Worm (Caenorhabditis elegans) whole organism, L4 larva: ENCODE results near the gene F54E2.9.

Source experiments
- F26F4.8 ChIP-seq: fragments of 200-800 bp; sonication (Bioruptor generic); conservative IDR thresholded peaks from 2 replicates; pipeline ENCODE4 v1.3.6; 2022; ENCODE audit warnings: missing genetic modification characterization, missing compliant biosample characterization
- F37D6.2 ChIP-seq: sonication (generic microtip); optimal IDR thresholded peaks from 2 replicates; lab custom pipeline; 2016; ENCODE audit warnings: mild to moderate bottlenecking, missing genetic modification characterization, missing compliant biosample characterization
- F44E2.7 ChIP-seq: fragments of 200-800 bp; sonication (Bioruptor generic); IDR thresholded peaks from 2 replicates; pipeline ENCODE4 v2.1.2; 2022; ENCODE audit warnings: missing genetic modification characterization, missing compliant biosample characterization
- Y75B8A.6 ChIP-seq: fragments of 200-800 bp; sonication (Bioruptor generic); IDR thresholded peaks from 2 replicates; pipeline ENCODE4 v1.3.6; 2022; ENCODE audit warnings: missing genetic modification reagents, missing genetic modification characterization, missing compliant biosample characterization
- aha-1 ChIP-seq: fragments of 150-350 bp; peaks from one replicate; lab custom pipeline; 2014; ENCODE audit warnings: missing biosample characterization, missing genetic modification characterization
- aly-2 ChIP-seq: sonication (generic microtip); optimal IDR thresholded peaks from 2 replicates; lab custom pipeline; 2018; ENCODE audit warnings: missing biosample characterization, missing genetic modification characterization
- attf-4 ChIP-seq: sonication (generic microtip); optimal IDR thresholded peaks from 3 replicates; lab custom pipeline; 2017; ENCODE audit warnings: missing biosample characterization, missing genetic modification characterization
- ceh-28 ChIP-seq: fragments of 150-350 bp; optimal IDR thresholded peaks from 2 replicates; lab custom pipeline; 2014; ENCODE audit warnings: missing biosample characterization, missing genetic modification reagents, missing genetic modification characterization
- ceh-44 ChIP-seq: fragments of 200-800 bp; sonication (Bioruptor generic); IDR thresholded peaks from 2 replicates; pipeline ENCODE4 v1.3.6; 2022; ENCODE audit warnings: missing genetic modification reagents, missing genetic modification characterization, missing compliant biosample characterization
- ceh-62 ChIP-seq: sonication (generic microtip); optimal IDR thresholded peaks from 2 replicates; lab custom pipeline; 2017; ENCODE audit warnings: missing biosample characterization, missing genetic modification characterization
- ceh-82 ChIP-seq: sonication (generic microtip); optimal IDR thresholded peaks from 2 replicates; lab custom pipeline; 2017; ENCODE audit warnings: missing biosample characterization, missing genetic modification characterization
- daf-12 ChIP-seq: fragments of 150-350 bp; optimal IDR thresholded peaks from 2 replicates; lab custom pipeline; 2014; ENCODE audit warnings: missing biosample characterization, missing genetic modification reagents, missing genetic modification characterization
- daf-16 ChIP-seq, 3 experiments: sonication (generic microtip); optimal IDR thresholded peaks; 2 replicates each; lab custom pipeline; 2016 to 2017; ENCODE audit warnings: missing genetic modification characterization in 3 of 3, missing genetic modification reagents in 3 of 3, mild to moderate bottlenecking in 2 of 3, missing compliant biosample characterization in 2 of 3, missing biosample characterization in 1 of 3, moderate library complexity in 1 of 3
- daf-19 ChIP-seq: fragments of 200-800 bp; sonication (Bioruptor generic); conservative IDR thresholded peaks from 2 replicates; pipeline ENCODE4 v1.3.6; 2022; ENCODE audit warnings: missing genetic modification characterization, missing compliant biosample characterization
- dmd-8 ChIP-seq: fragments of 200-800 bp; sonication (Bioruptor generic); IDR thresholded peaks from 2 replicates; pipeline ENCODE4 v1.3.6; 2022; ENCODE audit warnings: missing genetic modification characterization, missing compliant biosample characterization
- dmd-9 ChIP-seq: fragments of 200-800 bp; sonication (Bioruptor generic); IDR thresholded peaks from 2 replicates; pipeline ENCODE4 v1.3.6; 2022; ENCODE audit warnings: missing genetic modification reagents, missing genetic modification characterization, missing compliant biosample characterization
- egl-27 ChIP-seq: sonication (generic microtip); optimal IDR thresholded peaks from 3 replicates; lab custom pipeline; 2017; ENCODE audit warnings: missing biosample characterization, missing genetic modification reagents, missing genetic modification characterization
- fkh-10 ChIP-seq: fragments of 150-350 bp; optimal IDR thresholded peaks from 2 replicates; lab custom pipeline; 2014; ENCODE audit warnings: missing biosample characterization, missing genetic modification reagents, missing genetic modification characterization
- lim-7 ChIP-seq: fragments of 200-800 bp; sonication (Bioruptor generic); IDR thresholded peaks from 2 replicates; pipeline ENCODE4 v1.3.6; 2022; ENCODE audit warnings: missing genetic modification characterization, missing compliant biosample characterization
- lin-13 ChIP-seq: fragments of 150-350 bp; optimal IDR thresholded peaks from 2 replicates; lab custom pipeline; 2014; ENCODE audit warnings: missing biosample characterization, missing genetic modification reagents, missing genetic modification characterization
- mep-1 ChIP-seq: fragments of 150-350 bp; sonication (generic microtip); optimal IDR thresholded peaks from 3 replicates; lab custom pipeline; 2014; ENCODE audit warnings: missing biosample characterization, missing genetic modification characterization
- mes-2 ChIP-seq: sonication (generic microtip); optimal IDR thresholded peaks from 2 replicates; lab custom pipeline; 2016; ENCODE audit warnings: missing genotype, mild to moderate bottlenecking, missing genetic modification characterization, missing compliant biosample characterization; ENCODE audit not compliant: poor library complexity, severe bottlenecking
- nhr-10 ChIP-seq: fragments of 150-350 bp; optimal IDR thresholded peaks from 2 replicates; lab custom pipeline; 2014; ENCODE audit warnings: missing biosample characterization, missing genetic modification characterization
- nhr-41 ChIP-seq: fragments of 200-800 bp; sonication (Bioruptor generic); IDR thresholded peaks from 2 replicates; pipeline ENCODE4 v1.3.6; 2022; ENCODE audit warnings: missing genetic modification reagents, missing genetic modification characterization, missing compliant biosample characterization
- nhr-6 ChIP-seq: fragments of 150-350 bp; optimal IDR thresholded peaks from 2 replicates; lab custom pipeline; 2014; ENCODE audit warnings: missing biosample characterization, missing genetic modification characterization
- nhr-77 ChIP-seq: fragments of 150-350 bp; optimal IDR thresholded peaks from 2 replicates; lab custom pipeline; 2014; ENCODE audit warnings: missing biosample characterization, missing genetic modification characterization
- pha-4 ChIP-seq, 2 experiments: fragments of 150-350 bp in 1 of 2; fragments of 200-800 bp in 1 of 2; sonication (Bioruptor generic) in 1 of 2; IDR thresholded peaks in 1 of 2; optimal IDR thresholded peaks in 1 of 2; 2 replicates each; pipeline versions ENCODE4 v1.3.6 to Lab custom; 2014 to 2022; ENCODE audit warnings: missing genetic modification characterization in 2 of 2, missing genetic modification reagents in 2 of 2, missing biosample characterization in 1 of 2, missing compliant biosample characterization in 1 of 2
- pqm-1 ChIP-seq: sonication (generic microtip); optimal IDR thresholded peaks from 2 replicates; lab custom pipeline; 2017; ENCODE audit warnings: missing biosample characterization, missing genetic modification characterization
- saeg-2 ChIP-seq: fragments of 200-800 bp; sonication (Bioruptor generic); IDR thresholded peaks from 2 replicates; pipeline ENCODE4 v1.3.6; 2022; ENCODE audit warnings: missing genetic modification reagents, missing genetic modification characterization, missing compliant biosample characterization
- set-16 ChIP-seq: fragments of 200-800 bp; sonication (Bioruptor generic); IDR thresholded peaks from 2 replicates; pipeline ENCODE4 v1.3.6; 2022; ENCODE audit warnings: missing genetic modification reagents, missing genetic modification characterization, missing compliant biosample characterization
- snpc-4 ChIP-seq: fragments of 150-350 bp; optimal IDR thresholded peaks from 2 replicates; lab custom pipeline; 2014; ENCODE audit warnings: missing biosample characterization, missing genetic modification characterization
- spr-1 ChIP-seq: sonication (generic microtip); optimal IDR thresholded peaks from 2 replicates; lab custom pipeline; 2016; ENCODE audit warnings: mild to moderate bottlenecking, missing genetic modification characterization, missing compliant biosample characterization
- spr-3 ChIP-seq: fragments of 200-800 bp; sonication (Bioruptor generic); optimal IDR thresholded peaks from 2 replicates; lab custom pipeline; 2018; ENCODE audit warnings: mild to moderate bottlenecking, missing genetic modification characterization, missing compliant biosample characterization
- unc-39 ChIP-seq: sonication (generic microtip); optimal IDR thresholded peaks from 2 replicates; lab custom pipeline; 2017; ENCODE audit warnings: missing biosample characterization, missing genetic modification characterization
- vab-7 ChIP-seq: fragments of 200-800 bp; sonication (Bioruptor generic); IDR thresholded peaks from 2 replicates; pipeline ENCODE4 v1.3.6; 2022; ENCODE audit warnings: missing genetic modification reagents, missing genetic modification characterization, missing compliant biosample characterization
- zag-1 ChIP-seq: fragments of 150-350 bp; optimal IDR thresholded peaks from 2 replicates; lab custom pipeline; 2014; ENCODE audit warnings: missing biosample characterization, missing genetic modification characterization
- zip-2 ChIP-seq: fragments of 150-350 bp; optimal IDR thresholded peaks from 2 replicates; lab custom pipeline; 2014; ENCODE audit warnings: missing biosample characterization, missing genetic modification characterization

F54E2.9 gene

ce11 chrV:2774042-2774441, 39.7 kb downstream of the F54E2.9 start, which contains the start of gene srj-18:
Gene srj-18 (plus strand): TSS chrV:2774342.
- TF ChIP-seq pqm-1 = no peak
- TF ChIP-seq unc-39 (tag; lab: Kevin White, UChicago) = no peak
- TF ChIP-seq daf-12 = no peak
- no peak for TF ChIP-seq nhr-6 (tag; lab: Kevin White, UChicago)
- no peak for TF ChIP-seq saeg-2 (GFP tag; lab: Robert Waterston, UW)
- no peak for TF ChIP-seq aha-1 (tag; lab: Kevin White, UChicago)
- no peak for TF ChIP-seq daf-19 (GFP tag; lab: Robert Waterston, UW)
- no peak for TF ChIP-seq ceh-28 (tag; lab: Kevin White, UChicago)
- no peak for TF ChIP-seq aly-2 (tag; lab: Kevin White, UChicago)
- TF ChIP-seq dmd-9 (GFP tag; lab: Robert Waterston, UW) = no peak
- no peak for TF ChIP-seq zip-2 (tag; lab: Kevin White, UChicago)
- TF ChIP-seq zag-1 (tag; lab: Kevin White, UChicago) = no peak
- TF ChIP-seq mep-1 (tag; lab: Kevin White, UChicago) = no peak
- TF ChIP-seq daf-16 (GFP tag; optimal IDR thresholded peaks at IDR 0.05; lab: Kevin White, UChicago) = no peak
- TF ChIP-seq daf-16 (tag; optimal IDR thresholded peaks at IDR 0.05; lab: Kevin White, UChicago) = no peak
- TF ChIP-seq fkh-10 (GFP tag; lab: Kevin White, UChicago) = no peak
- no peak for TF ChIP-seq nhr-10 (tag; lab: Kevin White, UChicago)
- TF ChIP-seq lin-13 (GFP tag; lab: Kevin White, UChicago) = no peak
- no peak for TF ChIP-seq ceh-62
- no peak for TF ChIP-seq spr-1 (tag; lab: Kevin White, UChicago)

DNA sequence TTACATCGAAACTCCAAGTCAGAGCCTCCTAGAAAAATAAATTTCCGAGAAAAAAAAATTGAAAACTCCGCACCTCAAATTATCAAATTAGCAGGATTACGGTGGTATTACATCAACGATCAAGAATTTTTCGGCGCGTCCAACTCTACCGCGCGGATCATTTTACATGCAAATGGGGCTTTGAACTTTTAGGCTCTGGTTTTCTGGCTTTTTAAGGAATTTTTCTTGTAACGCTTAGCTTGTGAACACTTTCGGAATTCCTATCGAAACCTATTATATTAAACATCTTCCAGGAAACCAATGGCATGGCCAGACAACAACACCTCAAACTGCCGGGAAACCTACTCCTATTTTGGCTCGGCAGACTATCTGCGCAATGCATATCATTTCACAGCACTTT, 42.2 kb downstream of the F54E2.9 start, which contains the start of gene srh-56:
Gene srh-56, plus strand, starts transcription at position 301 of the 400 bp plus-strand sequence.
- no peak for TF ChIP-seq pha-4 (GFP tag; IDR thresholded peaks at IDR 0.05; lab: Robert Waterston, UW)
- no peak for TF ChIP-seq pha-4 (tag; optimal IDR thresholded peaks at IDR 0.05; lab: Kevin White, UChicago)
- TF ChIP-seq ceh-44 (GFP tag; lab: Robert Waterston, UW) = no peak
- TF ChIP-seq set-16 (GFP tag; lab: Robert Waterston, UW) = no peak
- no peak for TF ChIP-seq egl-27 (tag; lab: Kevin White, UChicago)
- TF ChIP-seq snpc-4 (tag; lab: Kevin White, UChicago) = no peak

ce11 chrV:2769754-2770153, 44.0 kb downstream of the F54E2.9 start, which contains the start of gene dhs-15:
Gene dhs-15 (minus strand): TSS chrV:2769854.
- TF ChIP-seq egl-27 (tag; lab: Kevin White, UChicago) = no peak
- no peak for TF ChIP-seq F37D6.2 (tag; lab: Kevin White, UChicago)
- no peak for TF ChIP-seq ceh-82 (tag; lab: Kevin White, UChicago)
- no peak for TF ChIP-seq nhr-41 (GFP tag; lab: Robert Waterston, UW)
- TF ChIP-seq attf-4 (tag; lab: Kevin White, UChicago) = no peak
- no peak for TF ChIP-seq vab-7
- TF ChIP-seq F44E2.7 = no peak
- no peak for TF ChIP-seq lim-7 (GFP tag; lab: Robert Waterston, UW)
- no peak for TF ChIP-seq dmd-8 (GFP tag; lab: Robert Waterston, UW)
- no peak for TF ChIP-seq unc-39 (tag; lab: Kevin White, UChicago)
- TF ChIP-seq Y75B8A.6 (GFP tag; lab: Robert Waterston, UW) = no peak
- TF ChIP-seq aha-1 (tag; lab: Kevin White, UChicago) = no peak
- no peak for TF ChIP-seq F26F4.8 (GFP tag; lab: Robert Waterston, UW)
- no peak for TF ChIP-seq mes-2
- no peak for TF ChIP-seq spr-3 (GFP tag; lab: Kevin White, UChicago)
- TF ChIP-seq nhr-77 (tag; lab: Kevin White, UChicago) = no peak
- no peak for TF ChIP-seq nhr-10 (tag; lab: Kevin White, UChicago)
- no peak for TF ChIP-seq pqm-1
- no peak for TF ChIP-seq daf-19 (GFP tag; lab: Robert Waterston, UW)
